Fruit fly (Drosophila melanogaster) whole organism, adult: ENCODE results near the gene CG42854.

Experiments used
- CG11617 ChIP-seq: fragments of 200-800 bp; sonication (Bioruptor generic); optimal IDR thresholded peaks from 2 replicates; lab custom pipeline; 2017; ENCODE audit warnings: mild to moderate bottlenecking, missing biosample characterization, missing genetic modification reagents, missing genetic modification characterization
- CG12768 ChIP-seq: fragments of 200-800 bp; sonication (Bioruptor generic); optimal IDR thresholded peaks from 2 replicates; lab custom pipeline; 2017; ENCODE audit warnings: missing biosample characterization, missing genetic modification characterization, mild to moderate bottlenecking, moderate library complexity, missing genetic modification reagents
- CG14711 ChIP-seq: fragments of 200-800 bp; sonication (Bioruptor generic); optimal IDR thresholded peaks from 2 replicates; lab custom pipeline; 2018; ENCODE audit warnings: missing biosample characterization, mild to moderate bottlenecking, missing genetic modification characterization, moderate library complexity
- CG1620 ChIP-seq: fragments of 200-800 bp; sonication (Bioruptor generic); optimal IDR thresholded peaks from 2 replicates; lab custom pipeline; 2016; ENCODE audit warnings: missing biosample characterization, missing genetic modification characterization
- CG33017 ChIP-seq: fragments of 200-800 bp; sonication (Bioruptor generic); optimal IDR thresholded peaks from 2 replicates; lab custom pipeline; 2018; ENCODE audit warnings: missing biosample characterization, mild to moderate bottlenecking, missing genetic modification characterization, moderate library complexity
- CG5204 ChIP-seq: fragments of 200-800 bp; sonication (Bioruptor generic); optimal IDR thresholded peaks from 2 replicates; lab custom pipeline; 2016; ENCODE audit warnings: missing biosample characterization, missing genetic modification characterization
- CG7045 ChIP-seq: fragments of 200-800 bp; sonication (Bioruptor generic); optimal IDR thresholded peaks from 2 replicates; lab custom pipeline; 2017; ENCODE audit warnings: missing biosample characterization, mild to moderate bottlenecking, missing genetic modification characterization
- CG7101 ChIP-seq: fragments of 200-800 bp; sonication (Bioruptor generic); optimal IDR thresholded peaks from 2 replicates; lab custom pipeline; 2018; ENCODE audit warnings: missing biosample characterization, mild to moderate bottlenecking, missing genetic modification characterization, moderate library complexity
- Clk ChIP-seq: fragments of 200-800 bp; sonication (Bioruptor generic); optimal IDR thresholded peaks from 2 replicates; lab custom pipeline; 2017; ENCODE audit warnings: missing biosample characterization, missing genetic modification characterization
- Crg-1 ChIP-seq: fragments of 200-800 bp; sonication (Bioruptor generic); optimal IDR thresholded peaks from 2 replicates; lab custom pipeline; 2016; ENCODE audit warnings: missing biosample characterization, missing genetic modification characterization
- Hr96 ChIP-seq: fragments of 200-800 bp; sonication (Bioruptor generic); optimal IDR thresholded peaks from 2 replicates; lab custom pipeline; 2016; ENCODE audit warnings: missing biosample characterization, missing genetic modification characterization
- Mnt ChIP-seq: fragments of 200-800 bp; sonication (Bioruptor generic); optimal IDR thresholded peaks from 2 replicates; lab custom pipeline; 2016; ENCODE audit warnings: missing biosample characterization, mild to moderate bottlenecking, missing genetic modification characterization
- bab1 ChIP-seq: fragments of 200-800 bp; sonication (Bioruptor generic); optimal IDR thresholded peaks from 3 replicates; lab custom pipeline; 2019; ENCODE audit warnings: missing biosample characterization, mild to moderate bottlenecking, missing genetic modification characterization, moderate library complexity
- cic ChIP-seq: fragments of 200-800 bp; sonication (Bioruptor generic); optimal IDR thresholded peaks from 2 replicates; lab custom pipeline; 2017; ENCODE audit warnings: missing biosample characterization, mild to moderate bottlenecking, missing genetic modification characterization, moderate library complexity
- cnc ChIP-seq, 2 experiments: fragments of >200 bp; optimal IDR thresholded peaks; 2 replicates each; lab custom pipeline; 2017
- kay ChIP-seq: fragments of 200-800 bp; sonication (Bioruptor generic); peaks from one replicate; lab custom pipeline; 2016; ENCODE audit warnings: missing biosample characterization, missing genetic modification characterization, borderline replicate concordance
- pad ChIP-seq: fragments of 200-800 bp; sonication (Bioruptor generic); optimal IDR thresholded peaks from 3 replicates; lab custom pipeline; 2017; ENCODE audit warnings: missing biosample characterization, missing genetic modification characterization, mild to moderate bottlenecking, moderate library complexity, missing genetic modification reagents
- tj ChIP-seq: fragments of 200-800 bp; sonication (Bioruptor generic); optimal IDR thresholded peaks from 3 replicates; lab custom pipeline; 2017; ENCODE audit warnings: missing biosample characterization, mild to moderate bottlenecking, missing genetic modification characterization, moderate library complexity
- toe ChIP-seq: fragments of 200-800 bp; sonication (Bioruptor generic); optimal IDR thresholded peaks from 2 replicates; lab custom pipeline; 2016; ENCODE audit warnings: missing biosample characterization, missing genetic modification characterization

The CG42854 gene

dm6 chrX:17207865-17208486 is 38.8 kb downstream of the CG42854 start, which contains the start of gene CG32563:
Gene CG32563 (plus strand): TSS chrX:17208436.
- TF ChIP-seq tj (GFP tag; lab: Kevin White, UChicago) (no peak), bab1 (no peak), kay (GFP tag; lab: Kevin White, UChicago) (no peak), Clk (GFP tag; lab: Kevin White, UChicago) (no peak), CG5204 (GFP tag; lab: Kevin White, UChicago) (no peak), CG33017 (no peak), pad (GFP tag; lab: Kevin White, UChicago) (no peak), cic (no peak), cnc (optimal IDR thresholded peaks at IDR 0.05; lab: Kevin White, UChicago) (no peak), CG12768 (GFP tag; lab: Kevin White, UChicago) (no peak), CG11617 (GFP tag; lab: Kevin White, UChicago) (no peak), CG7045 (GFP tag; lab: Kevin White, UChicago) (no peak), Mnt (GFP tag; lab: Kevin White, UChicago) (no peak), toe (no peak), CG1620 (GFP tag; lab: Kevin White, UChicago) (no peak)

DNA sequence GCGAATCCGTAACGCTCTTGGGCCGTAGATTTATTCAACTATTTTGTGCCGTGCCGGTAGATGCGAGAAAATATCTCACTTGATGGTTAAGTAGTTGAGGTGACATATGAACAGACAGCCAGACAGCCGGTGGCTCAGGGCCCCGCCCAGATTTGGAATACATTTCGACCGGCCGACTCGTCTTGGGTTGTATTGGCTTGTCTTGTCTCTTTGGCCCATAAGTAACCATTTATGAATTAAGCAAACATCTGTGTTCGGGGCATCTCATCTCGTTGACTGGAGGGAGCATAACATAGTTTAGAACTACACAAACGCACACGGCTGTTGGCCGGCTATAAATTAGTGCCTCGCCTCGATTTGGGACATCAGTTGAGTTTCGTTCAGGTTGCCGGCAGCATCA is 40.8 kb downstream of the CG42854 start, which contains the start of gene CG32564:
TSS of gene CG32564 (plus strand) at position 362 of the 400 bp plus-strand sequence.
- TF ChIP-seq pad (GFP tag; lab: Kevin White, UChicago): no peak
- TF ChIP-seq Clk (GFP tag; lab: Kevin White, UChicago): no peak
- TF ChIP-seq CG14711 (tag; lab: Kevin White, UChicago): no peak
- no peak for TF ChIP-seq tj (GFP tag; lab: Kevin White, UChicago)
- TF ChIP-seq kay (GFP tag; lab: Kevin White, UChicago): no peak
- TF ChIP-seq Hr96 (GFP tag; lab: Kevin White, UChicago): no peak

dm6 chrX:17205028-17205427 is 41.8 kb downstream of the CG42854 start:
- TF ChIP-seq CG33017 (no peak), kay (GFP tag; lab: Kevin White, UChicago) (no peak), toe (no peak), CG7101 (tag; lab: Kevin White, UChicago) (no peak), CG5204 (GFP tag; lab: Kevin White, UChicago) (no peak)

DNA sequence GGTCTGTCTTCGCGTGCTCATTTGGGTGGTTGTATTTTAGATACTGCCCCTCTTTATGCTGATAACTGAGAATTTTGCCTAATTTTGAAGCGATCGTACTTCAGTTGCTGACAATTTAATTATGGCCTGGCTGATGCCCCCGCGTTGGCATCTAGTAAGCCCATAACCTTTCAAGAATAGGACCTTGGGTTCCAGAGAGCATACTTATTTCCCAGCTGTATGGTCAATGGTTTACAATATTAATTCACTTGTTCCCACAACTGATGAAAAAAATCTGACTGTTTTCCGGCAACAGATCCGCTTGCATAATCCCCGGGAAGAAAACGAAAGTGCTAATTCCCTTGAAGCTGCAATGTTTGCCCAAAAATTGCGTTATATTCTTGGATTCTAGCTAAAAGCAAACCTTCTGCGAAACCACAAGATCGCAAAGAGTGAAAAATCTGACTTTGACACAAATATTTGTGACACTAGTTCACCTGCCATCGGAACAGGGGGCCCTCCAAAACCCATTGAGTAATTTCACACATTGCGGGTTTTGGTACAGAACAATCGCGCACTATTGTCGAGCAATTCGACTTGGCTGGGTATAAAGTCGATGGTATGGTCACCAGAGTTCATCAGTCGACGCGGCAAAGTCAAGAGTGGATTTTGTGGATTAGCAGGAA is 44.2 kb downstream of the CG42854 start, which contains the start of the genes TTLL1A and CG5070:
TSS of gene TTLL1A (minus strand) at position 101 of the 665 bp plus-strand sequence.
TSS of gene CG5070 (plus strand) at position 615 of the 665 bp plus-strand sequence.
- TF ChIP-seq pad (GFP tag; lab: Kevin White, UChicago) (no peak), CG12768 (GFP tag; lab: Kevin White, UChicago) (no peak), tj (GFP tag; lab: Kevin White, UChicago) (no peak), CG33017 (no peak), toe (no peak), kay (GFP tag; lab: Kevin White, UChicago) (no peak), Mnt (GFP tag; lab: Kevin White, UChicago) (no peak), CG11617 (GFP tag; lab: Kevin White, UChicago) (no peak), bab1 (no peak), cnc (optimal IDR thresholded peaks at IDR 0.05; lab: Kevin White, UChicago) (no peak), Crg-1 (GFP tag; lab: Kevin White, UChicago) (no peak), CG5204 (GFP tag; lab: Kevin White, UChicago) (no peak), CG7101 (tag; lab: Kevin White, UChicago) (no peak), Hr96 (GFP tag; lab: Kevin White, UChicago) (no peak), CG1620 (GFP tag; lab: Kevin White, UChicago) (no peak)
